Worm (Caenorhabditis elegans) whole organism, midembryonic: ENCODE results near the gene T06D4.2.

Source experiments
- cog-1 ChIP-seq: sonication (generic microtip); optimal IDR thresholded peaks from 2 replicates; lab custom pipeline; 2016; ENCODE audit warnings: missing genetic modification characterization, missing compliant biosample characterization
- flt-1 ChIP-seq: fragments of 200-800 bp; sonication (Bioruptor generic); IDR thresholded peaks from 2 replicates; pipeline ENCODE4 v1.3.6; 2022; ENCODE audit warnings: missing genetic modification characterization, missing compliant biosample characterization
- klf-2 ChIP-seq: fragments of 200-800 bp; sonication (Bioruptor generic); conservative IDR thresholded peaks from 2 replicates; pipeline ENCODE4 v1.3.6; 2022; ENCODE audit warnings: missing genetic modification reagents, missing genetic modification characterization, missing compliant biosample characterization
- med-1 ChIP-seq: sonication (generic microtip); optimal IDR thresholded peaks from 2 replicates; lab custom pipeline; 2017; ENCODE audit warnings: missing genetic modification characterization, mild to moderate bottlenecking, missing compliant biosample characterization, antibody characterized with exemption, missing genetic modification reagents; ENCODE audit not compliant: insufficient read depth
- ref-1 ChIP-seq: fragments of 200-800 bp; sonication (Bioruptor generic); conservative IDR thresholded peaks from 2 replicates; pipeline ENCODE4 v1.3.6; 2022; ENCODE audit warnings: missing genetic modification reagents, missing genetic modification characterization, missing compliant biosample characterization
- tab-1 ChIP-seq: fragments of 200-800 bp; sonication (Bioruptor generic); IDR thresholded peaks from 2 replicates; pipeline ENCODE4 v1.3.6; 2022; ENCODE audit warnings: missing genetic modification characterization, missing compliant biosample characterization
- ztf-23 ChIP-seq: fragments of 200-800 bp; sonication (Bioruptor generic); IDR thresholded peaks from 2 replicates; pipeline ENCODE4 v1.3.6; 2022; ENCODE audit warnings: missing genetic modification reagents, missing genetic modification characterization, missing compliant biosample characterization

DNA sequence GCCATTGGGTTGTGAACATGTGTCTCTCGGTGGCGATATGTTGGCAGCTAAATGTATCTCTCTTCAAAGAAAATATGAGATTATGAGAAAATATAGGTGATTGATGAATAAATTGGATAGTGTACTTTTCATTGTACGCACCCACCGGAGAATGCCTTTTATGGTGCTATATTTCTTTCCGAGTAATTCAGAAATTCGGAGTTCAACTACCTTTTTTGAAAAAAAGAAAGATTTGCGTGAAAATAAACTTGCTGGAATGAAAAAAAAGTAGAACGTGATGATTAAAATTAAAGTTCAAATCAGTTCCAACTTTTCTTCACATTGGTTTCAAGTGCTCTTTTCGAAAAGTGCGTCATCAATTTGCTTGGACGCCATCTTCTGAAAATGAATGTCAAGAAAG, 17.8 kb upstream of the T06D4.2 start, which contains the start of gene nep-8:
- TF ChIP-seq klf-2 (GFP tag; lab: Robert Waterston, UW), result no peak
- TF ChIP-seq flt-1 (GFP tag; lab: Robert Waterston, UW), result no peak
- no peak for TF ChIP-seq tab-1
- no peak for TF ChIP-seq ref-1 (GFP tag; lab: Robert Waterston, UW)
- no peak for TF ChIP-seq cog-1 (tag; lab: Kevin White, UChicago)
- TF ChIP-seq ztf-23 (GFP tag; lab: Robert Waterston, UW), result no peak
- TF ChIP-seq med-1 (GFP tag; lab: Kevin White, UChicago), result no peak
